Worm (Caenorhabditis elegans) whole organism, early embryonic: ENCODE data around the gene fip-3.

ENCODE experiments used
- B0310.2 ChIP-seq: sonication (generic microtip); optimal IDR thresholded peaks from 2 replicates; lab custom pipeline; 2016; ENCODE audit warnings: mild to moderate bottlenecking, missing genetic modification characterization, missing compliant biosample characterization
- F13C5.2 ChIP-seq: sonication (generic microtip); optimal IDR thresholded peaks from 2 replicates; lab custom pipeline; 2017; ENCODE audit warnings: mild to moderate bottlenecking, missing genetic modification characterization, inconsistent platforms, missing compliant biosample characterization
- aly-1 ChIP-seq: sonication (generic microtip); optimal IDR thresholded peaks from 2 replicates; lab custom pipeline; 2016; ENCODE audit warnings: missing genetic modification characterization, missing compliant biosample characterization
- ama-1 ChIP-seq: fragments of 150-350 bp; optimal IDR thresholded peaks from 2 replicates; lab custom pipeline; 2014
- ceh-13 ChIP-seq: fragments of 200-800 bp; sonication (Bioruptor generic); optimal IDR thresholded peaks from 2 replicates; lab custom pipeline; 2018; ENCODE audit warnings: mild to moderate bottlenecking, missing genetic modification characterization, missing compliant biosample characterization
- ceh-36 ChIP-seq: sonication (generic microtip); optimal IDR thresholded peaks from 2 replicates; lab custom pipeline; 2016; ENCODE audit warnings: missing genetic modification characterization, inconsistent platforms, missing compliant biosample characterization
- ets-7 ChIP-seq: sonication (generic microtip); optimal IDR thresholded peaks from 2 replicates; lab custom pipeline; 2016; ENCODE audit warnings: missing genotype, missing genetic modification characterization, missing compliant biosample characterization
- flt-1 ChIP-seq: fragments of 200-800 bp; sonication (Bioruptor generic); IDR thresholded peaks from 2 replicates; pipeline ENCODE4 v1.3.6; 2022; ENCODE audit warnings: missing genetic modification characterization, missing compliant biosample characterization
- hmbx-1 ChIP-seq: sonication (generic microtip); optimal IDR thresholded peaks from 2 replicates; lab custom pipeline; 2016; ENCODE audit warnings: mild to moderate bottlenecking, missing genetic modification characterization, missing compliant biosample characterization
- hmg-4 ChIP-seq: fragments of 200-800 bp; sonication (Bioruptor generic); optimal IDR thresholded peaks from 2 replicates; lab custom pipeline; 2018; ENCODE audit warnings: mild to moderate bottlenecking, missing genetic modification characterization, missing compliant biosample characterization
- hnd-1 ChIP-seq: sonication (generic microtip); optimal IDR thresholded peaks from 2 replicates; lab custom pipeline; 2016; ENCODE audit warnings: missing genetic modification characterization, missing compliant biosample characterization
- pes-1 ChIP-seq: fragments of 200-800 bp; sonication (Bioruptor generic); IDR thresholded peaks from 2 replicates; pipeline ENCODE4 v1.3.6; 2022; ENCODE audit warnings: missing genetic modification reagents, missing genetic modification characterization, missing compliant biosample characterization
- scrt-1 ChIP-seq: fragments of 200-800 bp; sonication (Bioruptor generic); IDR thresholded peaks from 2 replicates; pipeline ENCODE4 v1.3.6; 2022; ENCODE audit warnings: missing genetic modification characterization, missing compliant biosample characterization
- sea-1 ChIP-seq: fragments of 200-800 bp; sonication (Bioruptor generic); conservative IDR thresholded peaks from 2 replicates; pipeline ENCODE4 v1.3.6; 2022; ENCODE audit warnings: missing genetic modification characterization, missing compliant biosample characterization
- tbx-11 ChIP-seq: fragments of 200-800 bp; sonication (Bioruptor generic); IDR thresholded peaks from 2 replicates; pipeline ENCODE4 v1.3.6; 2022; ENCODE audit warnings: missing genetic modification characterization, missing compliant biosample characterization
- tbx-37 ChIP-seq: fragments of 200-800 bp; sonication (Bioruptor generic); conservative IDR thresholded peaks from 2 replicates; pipeline ENCODE4 v1.3.6; 2022; ENCODE audit warnings: missing genetic modification reagents, missing genetic modification characterization, missing compliant biosample characterization
- tra-4 ChIP-seq: sonication (generic microtip); optimal IDR thresholded peaks from 2 replicates; lab custom pipeline; 2017; ENCODE audit warnings: missing genetic modification characterization, missing compliant biosample characterization

The fip-3 gene

ce11 chrIII:8579367-8579766, 9.9 kb downstream of the fip-3 start:
- no peak for TF ChIP-seq F13C5.2 (tag; lab: Kevin White, UChicago)
- TF ChIP-seq ama-1 (lab: Kevin White, UChicago), result no peak
- TF ChIP-seq hmg-4, result no peak
- TF ChIP-seq ets-7, result no peak
- no peak for TF ChIP-seq flt-1
- no peak for TF ChIP-seq aly-1 (tag; lab: Kevin White, UChicago)
- TF ChIP-seq B0310.2 (tag; lab: Kevin White, UChicago), result no peak
- no peak for TF ChIP-seq tra-4 (tag; lab: Kevin White, UChicago)
- TF ChIP-seq tbx-37 (GFP tag; lab: Robert Waterston, UW), result no peak
- TF ChIP-seq ceh-13 (GFP tag; lab: Kevin White, UChicago), result no peak
- no peak for TF ChIP-seq ceh-36
- no peak for TF ChIP-seq scrt-1
- TF ChIP-seq sea-1, result no peak
- no peak for TF ChIP-seq hnd-1 (tag; lab: Kevin White, UChicago)
- TF ChIP-seq pes-1 (GFP tag; lab: Robert Waterston, UW), result no peak
- no peak for TF ChIP-seq tbx-11 (GFP tag; lab: Robert Waterston, UW)
- no peak for TF ChIP-seq hmbx-1

- TF ChIP-seq hmbx-1, result no peak
- no peak for TF ChIP-seq ama-1 (lab: Kevin White, UChicago)
- TF ChIP-seq sea-1, result no peak
- no peak for TF ChIP-seq hnd-1 (tag; lab: Kevin White, UChicago)
- TF ChIP-seq hmg-4, result no peak
Observed at ce11 chrIII:8578381-8578780, 10.9 kb downstream of the fip-3 start.

- no peak for TF ChIP-seq pes-1 (GFP tag; lab: Robert Waterston, UW)
- no peak for TF ChIP-seq hmg-4
- no peak for TF ChIP-seq aly-1 (tag; lab: Kevin White, UChicago)
- no peak for TF ChIP-seq ceh-36
- no peak for TF ChIP-seq ama-1 (lab: Kevin White, UChicago)
- no peak for TF ChIP-seq sea-1
- no peak for TF ChIP-seq ceh-13 (GFP tag; lab: Kevin White, UChicago)
- no peak for TF ChIP-seq hnd-1 (tag; lab: Kevin White, UChicago)
- TF ChIP-seq tra-4 (tag; lab: Kevin White, UChicago), result no peak
- TF ChIP-seq B0310.2 (tag; lab: Kevin White, UChicago), result no peak
- TF ChIP-seq ets-7, result no peak
- TF ChIP-seq F13C5.2 (tag; lab: Kevin White, UChicago), result no peak
- no peak for TF ChIP-seq hmbx-1
- TF ChIP-seq flt-1, result no peak
- TF ChIP-seq tbx-37 (GFP tag; lab: Robert Waterston, UW), result no peak
- TF ChIP-seq scrt-1, result no peak
- no peak for TF ChIP-seq tbx-11 (GFP tag; lab: Robert Waterston, UW)
Observed at ce11 chrIII:8577534-8577933, 11.8 kb downstream of the fip-3 start.

DNA sequence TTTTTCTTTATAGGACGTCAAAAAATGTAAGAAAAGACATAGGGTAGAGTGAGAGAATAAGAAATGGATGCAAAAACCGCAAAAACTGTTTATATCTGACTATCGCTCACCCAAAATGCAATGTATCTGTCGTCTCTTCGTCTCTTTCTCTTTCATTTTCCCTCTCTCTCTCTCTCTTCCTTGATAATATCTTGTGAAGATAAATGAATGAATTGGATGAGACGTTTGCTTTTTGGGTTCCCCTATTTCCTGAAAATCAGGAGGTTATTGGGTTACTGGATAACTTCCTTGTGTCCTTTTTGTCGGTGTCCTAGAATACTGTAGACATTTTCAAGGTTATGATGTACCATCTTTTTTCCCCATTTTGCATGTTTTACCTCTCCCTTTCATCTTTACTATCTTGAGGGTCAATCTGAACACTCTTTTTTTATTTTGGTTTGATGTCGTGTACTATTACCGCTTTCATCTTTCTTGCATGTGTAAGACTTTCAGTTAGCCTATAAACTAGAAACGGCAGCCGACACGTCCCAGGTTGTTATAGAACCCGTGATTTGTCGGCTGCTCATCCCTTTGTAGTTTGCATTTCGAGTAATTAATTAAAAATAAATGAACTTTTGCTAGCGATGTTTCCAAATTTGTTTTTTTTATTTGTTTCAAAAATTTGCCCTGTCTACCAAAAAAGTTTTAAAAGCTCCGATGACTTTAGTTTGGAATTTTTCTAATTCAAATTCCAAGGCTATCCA, 13.8 kb downstream of the fip-3 start:
- TF ChIP-seq tra-4 (tag; lab: Kevin White, UChicago) (no peak), hmbx-1 (no peak), B0310.2 (tag; lab: Kevin White, UChicago) (no peak), sea-1 (no peak), pes-1 (GFP tag; lab: Robert Waterston, UW) (no peak), tbx-11 (GFP tag; lab: Robert Waterston, UW) (no peak), ceh-36 (no peak), aly-1 (tag; lab: Kevin White, UChicago) (no peak), hmg-4 (no peak), flt-1 (no peak), tbx-37 (GFP tag; lab: Robert Waterston, UW) (no peak), hnd-1 (tag; lab: Kevin White, UChicago) (no peak), scrt-1 (no peak)

ce11 chrIII:8574299-8574698, 15.0 kb downstream of the fip-3 start:
- TF ChIP-seq ceh-36 (no peak), sea-1 (no peak), tbx-37 (GFP tag; lab: Robert Waterston, UW) (no peak), tbx-11 (GFP tag; lab: Robert Waterston, UW) (no peak), hnd-1 (tag; lab: Kevin White, UChicago) (no peak), F13C5.2 (tag; lab: Kevin White, UChicago) (no peak), hmbx-1 (no peak), scrt-1 (no peak), ets-7 (no peak), ama-1 (lab: Kevin White, UChicago) (no peak), ceh-13 (GFP tag; lab: Kevin White, UChicago) (no peak), B0310.2 (tag; lab: Kevin White, UChicago) (no peak), flt-1 (no peak), aly-1 (tag; lab: Kevin White, UChicago) (no peak), hmg-4 (no peak), tra-4 (tag; lab: Kevin White, UChicago) (no peak), pes-1 (GFP tag; lab: Robert Waterston, UW) (no peak)

ce11 chrIII:8573869-8574268, 15.4 kb downstream of the fip-3 start:
- TF ChIP-seq hmg-4 (no peak), flt-1 (no peak), tra-4 (tag; lab: Kevin White, UChicago) (no peak), tbx-37 (GFP tag; lab: Robert Waterston, UW) (no peak), B0310.2 (tag; lab: Kevin White, UChicago) (no peak), ets-7 (no peak), ceh-36 (no peak), hnd-1 (tag; lab: Kevin White, UChicago) (no peak), ceh-13 (GFP tag; lab: Kevin White, UChicago) (no peak), sea-1 (no peak), ama-1 (lab: Kevin White, UChicago) (no peak)

DNA sequence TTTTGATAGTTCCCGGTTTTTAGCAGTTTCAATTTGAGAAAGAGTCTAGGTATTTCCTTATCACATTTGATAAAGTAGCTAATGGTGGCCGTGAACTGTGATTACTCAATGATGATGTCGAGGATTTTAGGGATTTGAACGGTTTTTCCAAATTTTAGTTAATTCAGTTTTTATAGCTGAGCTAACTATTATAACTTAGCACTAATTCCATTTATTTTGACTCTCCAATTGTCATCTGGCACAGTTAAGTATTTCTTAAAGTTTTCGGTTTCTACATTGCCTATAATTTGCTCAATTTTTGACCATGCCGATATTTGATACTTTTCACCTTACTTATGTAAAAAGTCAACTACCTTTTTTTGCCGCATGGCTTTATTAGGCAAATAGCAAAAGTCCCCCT, 16.0 kb downstream of the fip-3 start:
- no peak for TF ChIP-seq hmbx-1

- no peak for TF ChIP-seq ceh-13 (GFP tag; lab: Kevin White, UChicago)
- no peak for TF ChIP-seq tbx-11 (GFP tag; lab: Robert Waterston, UW)
- no peak for TF ChIP-seq ets-7
- no peak for TF ChIP-seq pes-1 (GFP tag; lab: Robert Waterston, UW)
- no peak for TF ChIP-seq flt-1
- no peak for TF ChIP-seq tra-4 (tag; lab: Kevin White, UChicago)
- TF ChIP-seq hmg-4, result no peak
- TF ChIP-seq scrt-1, result no peak
- no peak for TF ChIP-seq tbx-37 (GFP tag; lab: Robert Waterston, UW)
- no peak for TF ChIP-seq sea-1
Observed at ce11 chrIII:8571845-8572244, 17.4 kb downstream of the fip-3 start.
